Worm (Caenorhabditis elegans): ENCODE measurements around the gene sra-10.

sra-10 gene

DNA sequence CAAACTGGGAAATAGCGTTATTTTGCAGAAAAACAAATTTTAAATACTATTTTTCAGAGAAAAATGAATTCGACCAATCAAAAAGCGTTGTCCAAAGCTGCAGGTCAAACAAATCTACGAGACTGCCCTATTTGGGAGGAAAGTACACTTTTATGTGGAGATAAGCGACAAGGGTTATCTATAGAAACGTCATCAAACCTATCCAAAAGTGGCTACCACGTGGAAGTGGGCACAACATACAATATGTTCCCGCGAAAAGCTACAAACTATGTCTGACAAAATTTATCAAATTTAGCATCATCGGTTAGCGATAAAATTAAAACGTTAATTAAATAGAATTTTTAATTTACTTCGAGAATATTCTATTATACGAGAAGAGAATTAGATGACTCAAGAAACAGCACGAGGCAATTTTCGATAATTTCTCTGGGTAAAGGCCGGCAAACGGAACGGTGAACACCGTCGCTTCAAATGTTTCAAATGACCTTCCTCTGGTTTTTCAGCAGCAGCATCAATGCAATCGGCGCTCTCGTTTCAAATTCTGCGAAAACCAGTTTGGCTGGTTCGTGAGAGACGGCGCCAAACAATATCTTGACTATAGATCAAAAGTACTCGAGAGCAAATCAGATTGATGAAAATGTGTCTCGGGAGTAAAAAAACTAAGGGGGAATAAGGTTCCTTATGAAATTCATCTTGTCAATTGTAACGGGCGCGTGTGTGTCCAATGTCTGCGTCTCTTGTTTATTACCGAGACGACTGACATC, 33.0 kb downstream of the sra-10 start (continued):
- TF ChIP-seq lsl-1 (GFP tag; optimal IDR thresholded peaks at IDR 0.05) (no peak), him-1 (tag; optimal IDR thresholded peaks at IDR 0.05) (no peak), mes-4 (tag; optimal IDR thresholded peaks at IDR 0.05) (no peak), nhr-27 (tag; optimal IDR thresholded peaks at IDR 0.05) (no peak), bed-2 (GFP tag; IDR thresholded peaks at IDR 0.05) (no peak), snpc-1.3 (tag; optimal IDR thresholded peaks at IDR 0.05; ENCODE audit: insufficient read depth) (no peak), atf-7 (tag; optimal IDR thresholded peaks at IDR 0.05) (peak; percentile 28), somi-1 (GFP tag; optimal IDR thresholded peaks at IDR 0.05) (no peak), cebp-2 (GFP tag; IDR thresholded peaks at IDR 0.05) (no peak), egl-44 (GFP tag; IDR thresholded peaks at IDR 0.05) (no peak), F22D6.2 (tag; optimal IDR thresholded peaks at IDR 0.05) (no peak), F49E8.2 (tag; optimal IDR thresholded peaks at IDR 0.05; ENCODE audit: insufficient read depth) (no peak), cebp-1 (GFP tag; IDR thresholded peaks at IDR 0.05) (no peak), cebp-1 (tag; optimal IDR thresholded peaks at IDR 0.05) (peak; percentile 50), B0019.2 (GFP tag; conservative IDR thresholded peaks at IDR 0.05) (no peak), lin-40 (tag; optimal IDR thresholded peaks at IDR 0.05) (peak; percentile 10), chd-7 (tag; optimal IDR thresholded peaks at IDR 0.05) (peak; percentile 13), let-607 (tag; optimal IDR thresholded peaks at IDR 0.05) (peak in 1 of 2 experiments; percentile 80), hlh-12 (tag; optimal IDR thresholded peaks at IDR 0.05) (no peak), nfya-1 (tag; optimal IDR thresholded peaks at IDR 0.05; ENCODE audit: borderline replicate concordance, insufficient read depth) (no peak)

DNA sequence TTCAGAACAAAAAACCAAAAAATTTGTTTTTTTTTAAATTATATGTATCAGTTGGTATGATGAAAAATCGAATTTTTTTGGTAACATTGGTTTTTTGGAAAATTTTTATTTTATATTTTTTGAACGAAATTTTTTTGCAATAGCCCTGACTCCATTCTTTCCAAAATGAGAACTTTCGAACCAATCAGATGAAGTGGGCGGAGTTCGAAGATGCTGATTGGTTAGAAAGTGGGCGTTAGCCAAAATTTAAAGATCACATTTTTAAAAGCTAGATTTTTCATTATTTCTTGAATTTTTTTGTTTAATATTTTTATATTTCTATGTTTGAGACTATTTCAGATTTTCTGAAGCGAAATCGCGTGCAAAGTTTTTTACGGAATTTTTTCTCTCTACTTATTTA, 33.6 kb downstream of the sra-10 start:
- peak; percentile 80 for TF ChIP-seq nfyb-1 (GFP tag; IDR thresholded peaks at IDR 0.05)
- no peak for TF ChIP-seq egl-18 (GFP tag; IDR thresholded peaks at IDR 0.05)

DNA sequence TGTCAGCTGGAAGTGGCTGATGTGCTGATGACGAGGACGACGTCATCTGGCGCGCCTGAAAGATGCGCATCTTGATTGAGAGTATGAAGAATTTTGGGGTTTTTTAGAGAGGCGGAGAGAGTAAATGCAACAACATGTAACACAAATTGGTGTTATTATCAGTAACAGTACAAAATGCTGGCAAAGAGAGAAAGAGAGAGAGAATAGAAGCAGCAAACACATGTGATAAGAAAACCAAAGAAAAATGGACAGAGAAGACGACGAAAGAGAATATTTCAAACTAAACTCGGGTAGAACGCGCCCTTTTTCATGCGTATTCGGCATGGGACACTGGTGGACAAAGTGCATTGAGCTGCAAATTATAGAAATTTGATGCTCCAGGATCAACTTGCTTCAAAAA, 34.1 kb downstream of the sra-10 start, which contains the start of gene M106.3:
M106.3 (minus strand) TSS at position 70 of the 400 bp plus-strand sequence.
- no peak for TF ChIP-seq ztf-25 (GFP tag; IDR thresholded peaks at IDR 0.05)
- no peak for TF ChIP-seq Y53F4B.3 (GFP tag; IDR thresholded peaks at IDR 0.05)
- peak; percentile 61; the same call in 1 of the 2 replicates for TF ChIP-seq dox-1 (GFP tag; IDR thresholded peaks at IDR 0.05)
- TF ChIP-seq sea-2 (GFP tag; IDR thresholded peaks at IDR 0.05): no peak
- TF ChIP-seq egl-18 (GFP tag; IDR thresholded peaks at IDR 0.05): no peak
- no peak for TF ChIP-seq cebp-2 (GFP tag; IDR thresholded peaks at IDR 0.05)
- no peak for TF ChIP-seq ztf-6 (GFP tag; IDR thresholded peaks at IDR 0.05)
- peak; percentile 7 for TF ChIP-seq attf-5 (GFP tag; optimal IDR thresholded peaks at IDR 0.05)
- TF ChIP-seq atf-7 (tag; optimal IDR thresholded peaks at IDR 0.05): peak; percentile 11
- no peak for TF ChIP-seq K12H6.12 (tag; optimal IDR thresholded peaks at IDR 0.05)
- no peak for TF ChIP-seq F22D6.2 (tag; optimal IDR thresholded peaks at IDR 0.05)
- TF ChIP-seq cebp-1 (GFP tag; IDR thresholded peaks at IDR 0.05): no peak
- TF ChIP-seq cebp-1 (tag; optimal IDR thresholded peaks at IDR 0.05): peak; percentile 41
- TF ChIP-seq Y53G8AR.9 (GFP tag; conservative IDR thresholded peaks at IDR 0.05): no peak
- no peak for TF ChIP-seq Y56A3A.18 (GFP tag; IDR thresholded peaks at IDR 0.05)
- TF ChIP-seq pha-4 (tag; optimal IDR thresholded peaks at IDR 0.05): no peak
- TF ChIP-seq F49E8.2 (tag; optimal IDR thresholded peaks at IDR 0.05; ENCODE audit: insufficient read depth): no peak
- TF ChIP-seq Y79H2A.3 (GFP tag; conservative IDR thresholded peaks at IDR 0.05): no peak
- TF ChIP-seq nhr-80 (tag; optimal IDR thresholded peaks at IDR 0.05): peak; percentile 94
- no peak for TF ChIP-seq F57A8.1 (GFP tag; optimal IDR thresholded peaks at IDR 0.05)

All from whole organism, young adult.